Worm (Caenorhabditis elegans): ENCODE measurements around the gene tag-65.

Gene tag-65

DNA sequence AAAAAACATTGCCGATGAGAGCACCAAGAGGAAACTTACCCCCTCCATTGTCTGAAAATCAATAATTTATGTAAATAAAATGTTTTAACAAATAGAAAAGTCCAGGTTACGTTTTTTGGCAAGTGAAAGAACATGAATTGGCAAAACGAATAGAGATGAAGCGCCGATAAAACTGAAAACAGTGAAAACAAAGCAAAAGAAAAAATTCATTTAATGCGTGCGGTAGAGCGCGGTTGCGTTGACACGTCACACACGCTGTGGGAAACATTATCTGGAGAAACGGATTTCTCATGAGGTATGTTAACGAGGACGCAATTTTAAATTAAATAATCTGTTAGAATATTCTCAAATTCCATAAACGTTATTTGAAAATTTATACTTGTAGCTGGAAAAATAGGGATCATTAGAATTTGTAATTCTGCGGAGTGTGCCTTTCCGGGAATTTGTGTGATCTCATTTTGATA is 36.9 kb upstream of the tag-65 start, which contains the start of gene zipt-9:
TSS of gene zipt-9 (minus strand) at position 51 of the 464 bp plus-strand sequence.
- peak; percentile 79 for TF ChIP-seq sptf-1 (tag; optimal IDR thresholded peaks at IDR 0.05)
- no peak for TF ChIP-seq nhr-28 (tag; optimal IDR thresholded peaks at IDR 0.05)
- TF ChIP-seq ceh-39 (tag; optimal IDR thresholded peaks at IDR 0.05), result peak; percentile 9
- TF ChIP-seq bed-3 (GFP tag; optimal IDR thresholded peaks at IDR 0.05), result no peak
- peak; percentile 54 for TF ChIP-seq cnd-1 (tag; optimal IDR thresholded peaks at IDR 0.05)
- peak; percentile 42 for TF ChIP-seq M03D4.4 (tag; optimal IDR thresholded peaks at IDR 0.05)
- TF ChIP-seq nhr-237 (tag; optimal IDR thresholded peaks at IDR 0.05), result peak; percentile 66
- no peak for TF ChIP-seq mab-5 (tag; optimal IDR thresholded peaks at IDR 0.05)
- peak; percentile 64 for TF ChIP-seq lin-13 (tag; optimal IDR thresholded peaks at IDR 0.05)
- peak; percentile 68 for TF ChIP-seq lsy-2 (tag; optimal IDR thresholded peaks at IDR 0.05)
- TF ChIP-seq ces-1 (GFP tag; optimal IDR thresholded peaks at IDR 0.05), result no peak
- TF ChIP-seq nhr-2 (tag; optimal IDR thresholded peaks at IDR 0.05), result no peak
- peak; percentile 6 for TF ChIP-seq elt-1 (tag; optimal IDR thresholded peaks at IDR 0.05; ENCODE audit: borderline replicate concordance, insufficient read depth)
- TF ChIP-seq elt-3 (tag; optimal IDR thresholded peaks at IDR 0.05), result no peak
- TF ChIP-seq mep-1 (tag; optimal IDR thresholded peaks at IDR 0.05), result peak; percentile 83
- TF ChIP-seq blmp-1 (tag; optimal IDR thresholded peaks at IDR 0.05), result peak; percentile 46
- TF ChIP-seq drap-1 (GFP tag; optimal IDR thresholded peaks at IDR 0.05), result peak; percentile 35
- TF ChIP-seq zip-8 (tag; optimal IDR thresholded peaks at IDR 0.05), result no peak
- TF ChIP-seq tbx-8 (GFP tag; optimal IDR thresholded peaks at IDR 0.05), result no peak
- TF ChIP-seq lin-32 (GFP tag; optimal IDR thresholded peaks at IDR 0.05), result peak; percentile 20
- TF ChIP-seq sem-2 (GFP tag; optimal IDR thresholded peaks at IDR 0.05), result peak; percentile 9
- TF ChIP-seq nhr-12 (tag; optimal IDR thresholded peaks at IDR 0.05), result no peak
- TF ChIP-seq pha-4 (tag; optimal IDR thresholded peaks at IDR 0.05), result peak; percentile 42

DNA sequence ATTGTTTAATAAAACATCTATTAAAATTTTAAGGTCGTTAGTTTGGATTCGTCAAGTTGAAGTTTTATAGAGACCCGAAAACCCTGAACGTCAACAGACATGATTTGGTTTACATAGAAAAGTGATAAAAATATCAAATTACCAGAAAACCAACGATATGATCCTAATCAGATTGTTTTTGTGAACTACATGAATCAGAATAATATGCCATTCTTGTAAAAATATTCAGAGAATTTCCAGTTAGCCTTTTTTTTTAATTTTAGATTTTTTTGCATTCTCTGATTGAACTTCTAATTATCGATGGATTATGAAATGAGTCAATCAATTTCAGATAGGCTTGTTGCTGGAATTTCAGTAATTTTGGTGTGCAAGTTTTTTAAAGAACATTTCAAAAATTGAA is 32.7 kb upstream of the tag-65 start, which contains the start of gene srx-96:
TSS of gene srx-96 (plus strand) at position 301 of the 400 bp plus-strand sequence.
- TF ChIP-seq lin-13 (tag; optimal IDR thresholded peaks at IDR 0.05) (no peak), M03D4.4 (tag; optimal IDR thresholded peaks at IDR 0.05) (no peak), unc-62 (GFP tag; optimal IDR thresholded peaks at IDR 0.05) (no peak), hlh-1 (tag; optimal IDR thresholded peaks at IDR 0.05) (no peak), nhr-2 (tag; optimal IDR thresholded peaks at IDR 0.05) (no peak), cnd-1 (tag; optimal IDR thresholded peaks at IDR 0.05) (no peak), sem-2 (GFP tag; optimal IDR thresholded peaks at IDR 0.05) (no peak), nhr-237 (tag; optimal IDR thresholded peaks at IDR 0.05) (no peak), drap-1 (GFP tag; optimal IDR thresholded peaks at IDR 0.05) (no peak), lin-32 (GFP tag; optimal IDR thresholded peaks at IDR 0.05) (no peak), nhr-12 (tag; optimal IDR thresholded peaks at IDR 0.05) (no peak), elt-3 (tag; optimal IDR thresholded peaks at IDR 0.05) (no peak)

DNA sequence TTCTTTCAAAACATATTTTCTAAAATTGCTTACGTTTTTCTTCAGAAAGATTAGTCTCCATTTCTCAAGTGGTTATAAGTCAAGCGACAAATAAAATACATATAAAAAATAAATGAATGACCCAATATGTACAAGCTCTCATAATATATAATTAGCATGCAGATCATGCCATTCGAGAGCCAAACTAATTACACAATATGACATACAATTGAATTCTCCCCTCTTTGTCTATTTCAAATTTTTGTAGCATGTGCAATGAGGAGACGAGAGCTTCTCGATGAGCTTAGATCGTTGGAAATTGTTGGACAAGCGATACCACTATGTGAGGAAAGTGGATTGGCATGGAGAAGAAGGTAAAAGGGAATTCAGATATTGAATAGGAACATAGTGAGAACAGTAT is 28.9 kb upstream of the tag-65 start, which contains the start of gene hlh-34:
TSS of gene hlh-34 (minus strand) at position 101 of the 400 bp plus-strand sequence.
- no peak for TF ChIP-seq ceh-83 (GFP tag; optimal IDR thresholded peaks at IDR 0.05)
- TF ChIP-seq bed-3 (GFP tag; optimal IDR thresholded peaks at IDR 0.05), result no peak
- peak; percentile 79 for TF ChIP-seq ces-1 (GFP tag; optimal IDR thresholded peaks at IDR 0.05)
- no peak for TF ChIP-seq ham-2 (GFP tag; optimal IDR thresholded peaks at IDR 0.05)

DNA sequence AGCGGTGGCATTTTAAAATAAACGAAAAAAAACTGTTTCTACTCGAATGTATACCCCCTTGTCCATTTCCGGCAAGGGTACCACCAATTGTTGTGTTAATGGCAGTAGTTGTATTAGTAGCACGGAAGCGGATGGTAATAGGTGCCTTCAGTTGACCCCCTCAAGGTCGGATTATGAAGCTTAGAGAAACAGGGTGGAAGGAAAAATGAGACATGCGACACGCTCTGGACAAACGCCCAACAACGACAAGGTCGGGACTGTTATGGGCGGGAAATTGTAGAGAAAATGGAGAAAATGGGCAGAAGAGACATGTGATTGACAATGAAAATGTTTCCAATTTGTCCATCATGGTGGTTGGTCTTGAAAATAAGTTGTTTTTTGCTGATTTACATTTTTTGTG is 25.6 kb upstream of the tag-65 start, which contains the start of gene T01D3.3:
TSS of gene T01D3.3 (plus strand) at position 312 of the 400 bp plus-strand sequence.
- TF ChIP-seq drap-1 (GFP tag; optimal IDR thresholded peaks at IDR 0.05) (no peak), ceh-83 (GFP tag; optimal IDR thresholded peaks at IDR 0.05) (no peak), lin-32 (GFP tag; optimal IDR thresholded peaks at IDR 0.05) (no peak), mab-5 (tag; optimal IDR thresholded peaks at IDR 0.05) (no peak), nhr-28 (tag; optimal IDR thresholded peaks at IDR 0.05) (no peak), tbx-8 (GFP tag; optimal IDR thresholded peaks at IDR 0.05) (no peak), nhr-2 (tag; optimal IDR thresholded peaks at IDR 0.05) (peak; percentile 1)

DNA sequence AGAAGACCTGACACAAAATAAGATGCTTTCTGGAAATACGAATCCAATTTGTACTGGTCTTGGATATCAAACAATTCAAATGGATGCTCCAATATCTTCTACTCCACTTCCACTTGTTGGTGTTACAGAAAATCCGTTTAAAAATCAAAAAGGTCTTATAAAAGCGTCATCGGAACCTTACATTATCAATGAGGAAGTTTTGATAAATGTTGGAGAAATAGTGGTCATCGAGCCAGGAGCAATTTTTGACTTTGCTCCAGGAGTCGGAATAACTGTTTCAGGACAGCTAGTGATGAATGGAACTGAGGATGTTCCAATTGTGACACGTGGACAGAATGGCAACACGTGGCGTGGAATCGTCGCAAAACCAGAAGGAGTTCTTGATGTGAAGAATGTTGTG is 15.7 kb upstream of the tag-65 start:
- no peak for TF ChIP-seq ces-1 (GFP tag; optimal IDR thresholded peaks at IDR 0.05)
- no peak for TF ChIP-seq elt-3 (tag; optimal IDR thresholded peaks at IDR 0.05)
- TF ChIP-seq nhr-76 (tag; optimal IDR thresholded peaks at IDR 0.05), result no peak
- no peak for TF ChIP-seq bed-3 (GFP tag; optimal IDR thresholded peaks at IDR 0.05)
- no peak for TF ChIP-seq unc-120 (tag; optimal IDR thresholded peaks at IDR 0.05; ENCODE audit: poor library complexity, severe bottlenecking)

DNA sequence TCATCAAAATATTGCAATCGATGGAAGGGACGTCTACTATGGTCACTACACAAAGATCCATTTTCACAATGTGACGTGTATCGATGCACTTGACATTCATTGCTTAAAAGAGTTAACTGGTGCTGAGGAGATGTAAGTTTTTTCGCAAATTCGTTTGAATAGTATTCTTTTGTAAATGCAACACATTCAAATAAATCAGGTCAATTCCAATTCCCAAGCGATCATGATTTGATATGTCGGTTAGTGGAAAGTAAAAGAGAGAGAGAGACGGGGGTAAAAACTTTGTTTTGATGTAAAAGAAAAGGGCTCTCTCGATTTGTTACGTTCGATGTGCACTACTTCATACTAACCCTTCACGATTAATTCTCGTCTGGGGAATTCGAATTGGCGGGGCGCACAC is 11.9 kb upstream of the tag-65 start:
- TF ChIP-seq unc-120 (tag; optimal IDR thresholded peaks at IDR 0.05; ENCODE audit: poor library complexity, severe bottlenecking), result no peak
- TF ChIP-seq nhr-237 (tag; optimal IDR thresholded peaks at IDR 0.05), result no peak
- no peak for TF ChIP-seq cnd-1 (tag; optimal IDR thresholded peaks at IDR 0.05)
- TF ChIP-seq zip-8 (tag; optimal IDR thresholded peaks at IDR 0.05), result no peak
- TF ChIP-seq unc-62 (GFP tag; optimal IDR thresholded peaks at IDR 0.05), result no peak
- no peak for TF ChIP-seq lsy-2 (tag; optimal IDR thresholded peaks at IDR 0.05)
- no peak for TF ChIP-seq elt-3 (tag; optimal IDR thresholded peaks at IDR 0.05)
- TF ChIP-seq nhr-12 (tag; optimal IDR thresholded peaks at IDR 0.05), result no peak
- no peak for TF ChIP-seq ces-1 (GFP tag; optimal IDR thresholded peaks at IDR 0.05)
- no peak for TF ChIP-seq nhr-2 (tag; optimal IDR thresholded peaks at IDR 0.05)
- TF ChIP-seq lin-32 (GFP tag; optimal IDR thresholded peaks at IDR 0.05), result no peak
- TF ChIP-seq mep-1 (tag; optimal IDR thresholded peaks at IDR 0.05), result no peak
- no peak for TF ChIP-seq sptf-1 (tag; optimal IDR thresholded peaks at IDR 0.05)
- no peak for TF ChIP-seq nhr-28 (tag; optimal IDR thresholded peaks at IDR 0.05)
- TF ChIP-seq ceh-39 (tag; optimal IDR thresholded peaks at IDR 0.05), result no peak
- TF ChIP-seq M03D4.4 (tag; optimal IDR thresholded peaks at IDR 0.05), result no peak
- no peak for TF ChIP-seq ceh-83 (GFP tag; optimal IDR thresholded peaks at IDR 0.05)
- no peak for TF ChIP-seq tbx-8 (GFP tag; optimal IDR thresholded peaks at IDR 0.05)
- TF ChIP-seq ham-2 (GFP tag; optimal IDR thresholded peaks at IDR 0.05), result no peak
